Fruit fly (Drosophila melanogaster) whole organism, embryonic: ENCODE data around the gene CG11550.

Experiments used
- Awh ChIP-seq: fragments of 200-800 bp; sonication (Bioruptor generic); IDR thresholded peaks from 2 replicates; pipeline ENCODE4, ENCODE4 v1.3.6; 2022; ENCODE audit warnings: missing biosample characterization, missing genetic modification characterization
- B-H2 ChIP-seq: fragments of 200-800 bp; sonication (Bioruptor generic); optimal IDR thresholded peaks from 2 replicates; lab custom pipeline; 2018; ENCODE audit warnings: missing biosample characterization, mild to moderate bottlenecking, missing genetic modification characterization
- CG10209 ChIP-seq: fragments of 200-800 bp; sonication (Bioruptor generic); optimal IDR thresholded peaks from 3 replicates; lab custom pipeline; 2017; ENCODE audit warnings: missing biosample characterization, mild to moderate bottlenecking, missing genetic modification characterization, missing genetic modification reagents
- CG10654 ChIP-seq: fragments of 200-800 bp; sonication (Bioruptor generic); optimal IDR thresholded peaks from 2 replicates; lab custom pipeline; 2016; ENCODE audit warnings: missing biosample characterization, missing genetic modification characterization
- CG12942 ChIP-seq: fragments of 200-800 bp; sonication (Bioruptor generic); optimal IDR thresholded peaks from 3 replicates; lab custom pipeline; 2016; ENCODE audit warnings: missing biosample characterization, missing genetic modification characterization
- CG13296 ChIP-seq: fragments of 200-800 bp; sonication (Bioruptor generic); optimal IDR thresholded peaks from 3 replicates; lab custom pipeline; 2018; ENCODE audit warnings: missing biosample characterization, mild to moderate bottlenecking, missing genetic modification characterization
- CG13894 ChIP-seq: fragments of 200-800 bp; sonication (Bioruptor generic); optimal IDR thresholded peaks from 3 replicates; lab custom pipeline; 2018; ENCODE audit warnings: missing biosample characterization, mild to moderate bottlenecking, missing genetic modification characterization, moderate library complexity
- CG1603 ChIP-seq: fragments of 200-800 bp; sonication (Bioruptor generic); optimal IDR thresholded peaks from 2 replicates; lab custom pipeline; 2019; ENCODE audit warnings: missing biosample characterization, mild to moderate bottlenecking, missing genetic modification characterization, moderate library complexity
- CG16779 ChIP-seq: fragments of 200-800 bp; sonication (Bioruptor generic); IDR thresholded peaks from 2 replicates; pipeline ENCODE4 v1.3.6; 2022; ENCODE audit warnings: missing biosample characterization, missing genetic modification characterization
- CG17359 ChIP-seq: fragments of 200-800 bp; sonication (Bioruptor generic); optimal IDR thresholded peaks from 3 replicates; lab custom pipeline; 2018; ENCODE audit warnings: missing biosample characterization, mild to moderate bottlenecking, missing genetic modification characterization, moderate library complexity
- CG17361 ChIP-seq: fragments of 200-800 bp; sonication (Bioruptor generic); IDR thresholded peaks from 3 replicates; pipeline ENCODE4 v1.3.6; 2022; ENCODE audit warnings: missing biosample characterization, missing genetic modification characterization
- CG18262 ChIP-seq: fragments of 200-800 bp; optimal IDR thresholded peaks from 3 replicates; lab custom pipeline; 2019; ENCODE audit warnings: missing biosample characterization, mild to moderate bottlenecking, missing genetic modification characterization, moderate library complexity
- CG18619 ChIP-seq: fragments of 200-800 bp; sonication (Bioruptor generic); optimal IDR thresholded peaks from 3 replicates; lab custom pipeline; 2017; ENCODE audit warnings: missing biosample characterization, mild to moderate bottlenecking, missing genetic modification characterization
- CG2202 ChIP-seq: fragments of 200-800 bp; sonication (Bioruptor generic); optimal IDR thresholded peaks from 2 replicates; lab custom pipeline; 2018; ENCODE audit warnings: missing biosample characterization, mild to moderate bottlenecking, missing genetic modification characterization
- CG31224 ChIP-seq: fragments of 200-800 bp; sonication (Bioruptor generic); IDR thresholded peaks from 2 replicates; pipeline ENCODE4 v1.3.6; 2022; ENCODE audit warnings: missing biosample characterization, missing genetic modification characterization
- CG33213 ChIP-seq: fragments of 200-800 bp; sonication (Bioruptor generic); optimal IDR thresholded peaks from 3 replicates; lab custom pipeline; 2016; ENCODE audit warnings: missing biosample characterization, missing genetic modification characterization
- CG3407 ChIP-seq: fragments of 200-800 bp; sonication (Bioruptor generic); optimal IDR thresholded peaks from 2 replicates; lab custom pipeline; 2018; ENCODE audit warnings: missing biosample characterization, mild to moderate bottlenecking, missing genetic modification characterization
- CG4424 ChIP-seq: fragments of 200-800 bp; sonication (Bioruptor generic); optimal IDR thresholded peaks from 3 replicates; lab custom pipeline; 2016; ENCODE audit warnings: missing biosample characterization, missing genetic modification characterization
- CG6254 ChIP-seq: fragments of 200-800 bp; sonication (Bioruptor generic); optimal IDR thresholded peaks from 3 replicates; lab custom pipeline; 2017; ENCODE audit warnings: mild to moderate bottlenecking, missing biosample characterization, missing genetic modification reagents, missing genetic modification characterization
- CG8290 ChIP-seq, 3 experiments: fragments of 200-800 bp; sonication (Bioruptor generic); optimal IDR thresholded peaks; 2 replicates each; lab custom pipeline; 2016 to 2019; ENCODE audit warnings: missing biosample characterization in 3 of 3, missing genetic modification characterization in 3 of 3, mild to moderate bottlenecking in 2 of 3, moderate library complexity in 1 of 3
- CoRest ChIP-seq: fragments of 200-800 bp; sonication (Bioruptor generic); optimal IDR thresholded peaks from 3 replicates; lab custom pipeline; 2018; ENCODE audit warnings: missing biosample characterization, mild to moderate bottlenecking, missing genetic modification characterization, moderate library complexity
- Drgx ChIP-seq: fragments of 200-800 bp; sonication (Bioruptor generic); IDR thresholded peaks from 2 replicates; pipeline ENCODE4 v1.3.6; 2022; ENCODE audit warnings: missing biosample characterization, missing genetic modification characterization
- HmgZ ChIP-seq: fragments of 200-800 bp; sonication (Bioruptor generic); optimal IDR thresholded peaks from 2 replicates; lab custom pipeline; 2018; ENCODE audit warnings: missing biosample characterization, mild to moderate bottlenecking, missing genetic modification characterization
- Med ChIP-seq: fragments of 200-800 bp; sonication (Bioruptor generic); peaks from one replicate; lab custom pipeline; 2016; ENCODE audit warnings: missing biosample characterization, missing genetic modification characterization, mild to moderate bottlenecking, inconsistent platforms, moderate library complexity
- NfI ChIP-seq: fragments of 200-800 bp; sonication (Bioruptor generic); optimal IDR thresholded peaks from 3 replicates; lab custom pipeline; 2018; ENCODE audit warnings: missing biosample characterization, mild to moderate bottlenecking, missing genetic modification characterization, moderate library complexity
- Optix ChIP-seq: fragments of 200-800 bp; sonication (Bioruptor generic); IDR thresholded peaks from 3 replicates; pipeline ENCODE4 v1.3.6; 2022; ENCODE audit warnings: missing biosample characterization, missing genetic modification characterization
- PHDP ChIP-seq: fragments of 200-800 bp; sonication (Bioruptor generic); optimal IDR thresholded peaks from 3 replicates; lab custom pipeline; 2018; ENCODE audit warnings: missing biosample characterization, mild to moderate bottlenecking, missing genetic modification characterization, moderate library complexity
- Sry-β ChIP-seq: fragments of 200-800 bp; sonication (Bioruptor generic); optimal IDR thresholded peaks from 2 replicates; lab custom pipeline; 2018; ENCODE audit warnings: missing biosample characterization, mild to moderate bottlenecking, missing genetic modification characterization, moderate library complexity
- Sry-δ ChIP-seq: fragments of 200-800 bp; sonication (Bioruptor generic); optimal IDR thresholded peaks from 2 replicates; lab custom pipeline; 2016; ENCODE audit warnings: missing biosample characterization, missing genetic modification characterization
- abd-A ChIP-seq: fragments of 200-800 bp; sonication (Bioruptor generic); optimal IDR thresholded peaks from 3 replicates; lab custom pipeline; 2019; ENCODE audit warnings: missing biosample characterization, mild to moderate bottlenecking, missing genetic modification characterization, moderate library complexity
- amos ChIP-seq: fragments of 200-800 bp; sonication (Bioruptor generic); IDR thresholded peaks from 2 replicates; pipeline ENCODE4 v1.3.6; 2022; ENCODE audit warnings: missing biosample characterization, missing genetic modification characterization; ENCODE audit not compliant: partially characterized antibody
- az2 ChIP-seq: fragments of 200-800 bp; sonication (Bioruptor generic); optimal IDR thresholded peaks from 3 replicates; lab custom pipeline; 2016; ENCODE audit warnings: missing biosample characterization, missing genetic modification characterization
- br ChIP-seq: fragments of >200 bp; optimal IDR thresholded peaks from 2 replicates; lab custom pipeline; 2017
- cwo ChIP-seq: fragments of 200-800 bp; sonication (Bioruptor generic); optimal IDR thresholded peaks from 3 replicates; lab custom pipeline; 2017; ENCODE audit warnings: missing biosample characterization, missing genetic modification characterization, mild to moderate bottlenecking, moderate library complexity, missing genetic modification reagents
- dmrt99B ChIP-seq: fragments of 200-800 bp; sonication (Bioruptor generic); optimal IDR thresholded peaks from 2 replicates; lab custom pipeline; 2018; ENCODE audit warnings: missing biosample characterization, mild to moderate bottlenecking, missing genetic modification characterization, moderate library complexity
- dpn ChIP-seq, 2 experiments: fragments of 200-800 bp; sonication (Bioruptor generic); optimal IDR thresholded peaks; 3 replicates each; lab custom pipeline; 2016; ENCODE audit warnings: missing biosample characterization in 2 of 2, missing genetic modification characterization in 2 of 2
- exex ChIP-seq: fragments of 200-800 bp; sonication (Bioruptor generic); optimal IDR thresholded peaks from 4 replicates; lab custom pipeline; 2018; ENCODE audit warnings: missing biosample characterization, mild to moderate bottlenecking, missing genetic modification characterization, moderate library complexity
- gce ChIP-seq: fragments of 200-800 bp; sonication (Bioruptor generic); IDR thresholded peaks from 3 replicates; pipeline ENCODE4 v1.3.6; 2022; ENCODE audit warnings: missing biosample characterization, missing genetic modification characterization
- inv ChIP-seq: fragments of 200-800 bp; sonication (Bioruptor generic); IDR thresholded peaks from 2 replicates; pipeline ENCODE4 v1.3.6; 2022; ENCODE audit warnings: missing biosample characterization, missing genetic modification characterization; ENCODE audit not compliant: partially characterized antibody
- jumu ChIP-seq: fragments of 200-800 bp; sonication (Bioruptor generic); optimal IDR thresholded peaks from 3 replicates; lab custom pipeline; 2016; ENCODE audit warnings: missing biosample characterization, missing genetic modification characterization
- ken ChIP-seq: fragments of 200-800 bp; sonication (Bioruptor generic); IDR thresholded peaks from 3 replicates; pipeline ENCODE4 v1.3.6; 2022; ENCODE audit warnings: missing biosample characterization, missing genetic modification characterization
- klu ChIP-seq: fragments of 200-800 bp; sonication (Bioruptor generic); IDR thresholded peaks from 2 replicates; pipeline ENCODE4 v1.3.6; 2022; ENCODE audit warnings: missing biosample characterization, missing genetic modification characterization
- lab ChIP-seq: fragments of 200-800 bp; sonication (Bioruptor generic); optimal IDR thresholded peaks from 3 replicates; lab custom pipeline; 2017; ENCODE audit warnings: missing biosample characterization, missing genetic modification characterization, mild to moderate bottlenecking, moderate library complexity, missing genetic modification reagents
- luna ChIP-seq: fragments of 200-800 bp; sonication (Bioruptor generic); optimal IDR thresholded peaks from 2 replicates; lab custom pipeline; 2016; ENCODE audit warnings: missing biosample characterization, missing genetic modification characterization
- mld ChIP-seq: fragments of 200-800 bp; sonication (Bioruptor generic); IDR thresholded peaks from 3 replicates; pipeline ENCODE4 v1.3.6; 2022; ENCODE audit warnings: missing biosample characterization, missing genetic modification characterization; ENCODE audit not compliant: partially characterized antibody
- oc ChIP-seq: fragments of 200-800 bp; sonication (Bioruptor generic); optimal IDR thresholded peaks from 2 replicates; lab custom pipeline; 2018; ENCODE audit warnings: missing biosample characterization, mild to moderate bottlenecking, missing genetic modification characterization, moderate library complexity
- pros ChIP-seq: fragments of 200-800 bp; sonication (Bioruptor generic); optimal IDR thresholded peaks from 3 replicates; lab custom pipeline; 2019; ENCODE audit warnings: missing biosample characterization, mild to moderate bottlenecking, missing genetic modification characterization, moderate library complexity
- rib ChIP-seq: fragments of 200-800 bp; sonication (Bioruptor generic); IDR thresholded peaks from 2 replicates; pipeline ENCODE4 v1.3.6; 2022; ENCODE audit warnings: missing biosample characterization, missing genetic modification characterization
- schlank ChIP-seq: fragments of 200-800 bp; sonication (Bioruptor generic); optimal IDR thresholded peaks from 2 replicates; lab custom pipeline; 2018; ENCODE audit warnings: missing biosample characterization, mild to moderate bottlenecking, missing genetic modification characterization
- usp ChIP-seq: fragments of >200 bp; optimal IDR thresholded peaks from 2 replicates; lab custom pipeline; 2017; ENCODE audit warnings: missing biosample characterization, missing genetic modification characterization
- vfl ChIP-seq: fragments of 200-800 bp; sonication (Bioruptor generic); optimal IDR thresholded peaks from 2 replicates; lab custom pipeline; 2016; ENCODE audit warnings: missing biosample characterization, missing genetic modification characterization

CG11550 gene

dm6 chr3R:31721958-31722357 lies 42.3 kb upstream of the CG11550 start (continued):
- no peak for TF ChIP-seq jumu (GFP tag; lab: Kevin White, UChicago)
- TF ChIP-seq gce (GFP tag; lab: Robert Waterston, UW): no peak
- no peak for TF ChIP-seq CG8290 (GFP tag; optimal IDR thresholded peaks at IDR 0.05; lab: Kevin White, UChicago)
- peak in 1 of 2 experiments; percentile 43 for TF ChIP-seq CG8290 (tag; optimal IDR thresholded peaks at IDR 0.05; lab: Kevin White, UChicago)
- TF ChIP-seq CG13894: peak; percentile 72
- TF ChIP-seq CG17361 (GFP tag; lab: Robert Waterston, UW): no peak
- no peak for TF ChIP-seq luna (GFP tag; lab: Kevin White, UChicago)
- no peak for TF ChIP-seq ken (GFP tag; lab: Robert Waterston, UW)
- peak; percentile 13 for TF ChIP-seq CG3407 (GFP tag; lab: Kevin White, UChicago)
- TF ChIP-seq Sry-β (GFP tag; lab: Kevin White, UChicago): no peak
- no peak for TF ChIP-seq CG1603 (tag; lab: Kevin White, UChicago)
- TF ChIP-seq CG10654 (GFP tag; lab: Kevin White, UChicago): no peak
- no peak for TF ChIP-seq CG18262
- TF ChIP-seq br: no peak
- TF ChIP-seq mld (GFP tag; lab: Robert Waterston, UW): no peak
- TF ChIP-seq cwo (GFP tag; lab: Kevin White, UChicago): peak; percentile 31
- no peak for TF ChIP-seq CG12942 (GFP tag; lab: Kevin White, UChicago)
- TF ChIP-seq amos: peak; percentile 4; the same call in 1 of the 2 replicates
- TF ChIP-seq dmrt99B: no peak
- TF ChIP-seq CG17359: peak; percentile 38
- no peak for TF ChIP-seq az2 (GFP tag; lab: Kevin White, UChicago)
- TF ChIP-seq CG4424 (GFP tag; lab: Kevin White, UChicago): no peak
- peak; percentile 34 for TF ChIP-seq abd-A (tag; lab: Kevin White, UChicago)
- TF ChIP-seq dpn (GFP tag; optimal IDR thresholded peaks at IDR 0.05; lab: Kevin White, UChicago): no peak
- TF ChIP-seq usp (GFP tag; lab: Kevin White, UChicago): no peak
- no peak for TF ChIP-seq CG6254 (GFP tag; lab: Kevin White, UChicago)
- no peak for TF ChIP-seq inv (GFP tag; lab: Robert Waterston, UW)
- TF ChIP-seq CoRest: peak; percentile 14
- no peak for TF ChIP-seq Optix (GFP tag; lab: Robert Waterston, UW)
- no peak for TF ChIP-seq CG31224 (GFP tag; lab: Robert Waterston, UW)
- no peak for TF ChIP-seq schlank (tag; lab: Kevin White, UChicago)
- TF ChIP-seq Awh: no peak
- peak; percentile 14 for TF ChIP-seq pros (GFP tag; lab: Kevin White, UChicago)
- peak; percentile 64 for TF ChIP-seq lab (GFP tag; lab: Kevin White, UChicago)
- TF ChIP-seq rib (GFP tag; lab: Robert Waterston, UW): no peak
- TF ChIP-seq Drgx: no peak
- TF ChIP-seq vfl (GFP tag; lab: Kevin White, UChicago): no peak
- peak; percentile 10 for TF ChIP-seq CG13296 (GFP tag; lab: Kevin White, UChicago)
- TF ChIP-seq PHDP (tag; lab: Kevin White, UChicago): peak; percentile 13
- TF ChIP-seq CG33213 (GFP tag; lab: Kevin White, UChicago): no peak
- TF ChIP-seq CG2202 (tag; lab: Kevin White, UChicago): no peak
- TF ChIP-seq B-H2: peak; percentile 58
- peak; percentile 32 for TF ChIP-seq CG10209 (GFP tag; lab: Kevin White, UChicago)
- TF ChIP-seq Med (GFP tag; lab: Kevin White, UChicago): peak; percentile 83
- no peak for TF ChIP-seq CG16779 (GFP tag; lab: Robert Waterston, UW)
- peak; percentile 23 for TF ChIP-seq oc (tag; lab: Kevin White, UChicago)
- no peak for TF ChIP-seq Sry-δ (GFP tag; lab: Kevin White, UChicago)
- TF ChIP-seq klu: 0 out of 2 replicates have a peak, but pooled peaks have one; percentile 8
- no peak for TF ChIP-seq exex (tag; lab: Kevin White, UChicago)
- TF ChIP-seq CG18619 (GFP tag; lab: Kevin White, UChicago): no peak
- TF ChIP-seq NfI (GFP tag; lab: Kevin White, UChicago): no peak
- TF ChIP-seq HmgZ (tag; lab: Kevin White, UChicago): peak; percentile 27
